4 worm cellular contexts compared by ENCODE assay signal in genomic region chrIII:3502215-3502838, ce11.
TF ChIP-seq lines count a peak whose summit lies in the region.

M01F1.8 (minus strand) TSS chrIII:3502549.

TF ChIP-seq in whole organism, L3 larva, 47 proteins besides CTCF, POLR2A, EP300 and RAD21:
- peak; percentile 18 for TF ChIP-seq nhr-77 (tag; optimal IDR thresholded peaks at IDR 0.05; lab: Kevin White, UChicago)
- TF ChIP-seq nhr-25 (tag; optimal IDR thresholded peaks at IDR 0.05; lab: Kevin White, UChicago): no peak
- TF ChIP-seq ceh-16 (tag; optimal IDR thresholded peaks at IDR 0.05; lab: Kevin White, UChicago): no peak

TF ChIP-seq in whole organism, L4 larva, 104 proteins besides CTCF, POLR2A, EP300 and RAD21:
- no peak for TF ChIP-seq php-3 (GFP tag; IDR thresholded peaks at IDR 0.05; lab: Robert Waterston, UW)
- 0 out of 2 replicates have a peak, but pooled peaks have one; percentile 23 for TF ChIP-seq daf-19 (GFP tag; conservative IDR thresholded peaks at IDR 0.05; lab: Robert Waterston, UW)
- peak; percentile 61 for TF ChIP-seq lin-38 (GFP tag; IDR thresholded peaks at IDR 0.05; lab: Robert Waterston, UW)
- TF ChIP-seq daf-16 (GFP tag; optimal IDR thresholded peaks at IDR 0.05; lab: Kevin White, UChicago): peak in 1 of 2 experiments; percentile 11
- TF ChIP-seq daf-16 (tag; optimal IDR thresholded peaks at IDR 0.05; lab: Kevin White, UChicago): peak; percentile 3
- peak; percentile 29; the same call in 1 of the 2 replicates for TF ChIP-seq snpc-1.2 (GFP tag; IDR thresholded peaks at IDR 0.05; lab: Robert Waterston, UW)
- TF ChIP-seq R02D3.7 (tag; optimal IDR thresholded peaks at IDR 0.05; lab: Kevin White, UChicago): no peak
- TF ChIP-seq unc-62 (GFP tag; optimal IDR thresholded peaks at IDR 0.05 in 1 of 2; lab: Kevin White, UChicago): peak in 1 of 2 experiments; percentile 77
- TF ChIP-seq unc-62 (tag; optimal IDR thresholded peaks at IDR 0.05; lab: Kevin White, UChicago): no peak
- no peak for TF ChIP-seq zfp-3 (GFP tag; conservative IDR thresholded peaks at IDR 0.05; lab: Robert Waterston, UW)
- TF ChIP-seq F49E8.2 (tag; optimal IDR thresholded peaks at IDR 0.05; lab: Kevin White, UChicago; ENCODE audit: borderline replicate concordance): peak; percentile 46
- peak; percentile 54 for TF ChIP-seq F10B5.3 (tag; optimal IDR thresholded peaks at IDR 0.05; lab: Kevin White, UChicago)
- TF ChIP-seq Y105C5A.15 (GFP tag; IDR thresholded peaks at IDR 0.05; lab: Robert Waterston, UW): 0 out of 2 replicates have a peak, but pooled peaks have one; percentile 28

TF ChIP-seq in whole organism, early embryonic, 17 proteins besides CTCF, POLR2A, EP300 and RAD21:
- TF ChIP-seq pes-1 (GFP tag; IDR thresholded peaks at IDR 0.05; lab: Robert Waterston, UW) (no peak), ama-1 (optimal IDR thresholded peaks at IDR 0.05; lab: Kevin White, UChicago) (peak; percentile 53)
TF ChIP-seq in whole organism, early embryonic: peak in this region for 1.

TF ChIP-seq in whole organism, young adult, 124 proteins besides CTCF, POLR2A, EP300 and RAD21:
- TF ChIP-seq B0336.3 (GFP tag; IDR thresholded peaks at IDR 0.05; lab: Robert Waterston, UW) (peak; percentile 20; the same call in 1 of the 2 replicates), tbp1 (GFP tag; optimal IDR thresholded peaks at IDR 0.05; lab: Kevin White, UChicago) (peak; percentile 27), Y53G8AR.9 (GFP tag; conservative IDR thresholded peaks at IDR 0.05; lab: Robert Waterston, UW) (0 out of 2 replicates have a peak, but pooled peaks have one; percentile 16), ceh-27 (GFP tag; optimal IDR thresholded peaks at IDR 0.05; lab: Kevin White, UChicago) (no peak), nhr-179 (tag; optimal IDR thresholded peaks at IDR 0.05; lab: Kevin White, UChicago) (no peak), snpc-1.3 (tag; optimal IDR thresholded peaks at IDR 0.05; lab: Kevin White, UChicago; ENCODE audit: insufficient read depth) (peak; percentile 33), ztf-3 (GFP tag; optimal IDR thresholded peaks at IDR 0.05; lab: Kevin White, UChicago) (no peak), madf-6 (GFP tag; IDR thresholded peaks at IDR 0.05; lab: Robert Waterston, UW) (peak; percentile 48), zim-3 (tag; optimal IDR thresholded peaks at IDR 0.05; lab: Kevin White, UChicago) (no peak), hrde-1 (tag; optimal IDR thresholded peaks at IDR 0.05; lab: Kevin White, UChicago; ENCODE audit: borderline replicate concordance) (peak; percentile 63), Y56A3A.18 (GFP tag; IDR thresholded peaks at IDR 0.05; lab: Robert Waterston, UW) (0 out of 2 replicates have a peak, but pooled peaks have one; percentile 26), him-1 (tag; optimal IDR thresholded peaks at IDR 0.05; lab: Kevin White, UChicago) (peak; percentile 52), lsl-1 (GFP tag; optimal IDR thresholded peaks at IDR 0.05; lab: Kevin White, UChicago) (peak; percentile 28), hsf-1 (GFP tag; IDR thresholded peaks at IDR 0.05; lab: Robert Waterston, UW) (0 out of 2 replicates have a peak, but pooled peaks have one; percentile 56), nhr-90 (tag; optimal IDR thresholded peaks at IDR 0.05; lab: Kevin White, UChicago) (no peak), nfya-2 (GFP tag; IDR thresholded peaks at IDR 0.05; lab: Robert Waterston, UW) (0 out of 2 replicates have a peak, but pooled peaks have one; percentile 54), lin-54 (GFP tag; optimal IDR thresholded peaks at IDR 0.05; lab: Kevin White, UChicago) (peak; percentile 62), ceh-79 (tag; optimal IDR thresholded peaks at IDR 0.05; lab: Kevin White, UChicago) (no peak), ztf-18 (tag; optimal IDR thresholded peaks at IDR 0.05; lab: Kevin White, UChicago) (peak; percentile 19), unc-130 (GFP tag; optimal IDR thresholded peaks at IDR 0.05; lab: Kevin White, UChicago) (peak; percentile 61), nfya-1 (tag; optimal IDR thresholded peaks at IDR 0.05; lab: Kevin White, UChicago; ENCODE audit: borderline replicate concordance, insufficient read depth) (no peak), T26A5.8 (tag; optimal IDR thresholded peaks at IDR 0.05; lab: Kevin White, UChicago) (peak; percentile 25), lin-35 (GFP tag; optimal IDR thresholded peaks at IDR 0.05; lab: Kevin White, UChicago) (peak in 1 of 3 experiments; percentile 40), ama-1 (optimal IDR thresholded peaks at IDR 0.05; lab: Kevin White, UChicago) (no peak), ama-1 (GFP tag; optimal IDR thresholded peaks at IDR 0.05; lab: Kevin White, UChicago) (peak in 1 of 2 experiments; percentile 45), nhr-27 (tag; optimal IDR thresholded peaks at IDR 0.05; lab: Kevin White, UChicago) (peak; percentile 66), F33H1.4 (GFP tag; IDR thresholded peaks at IDR 0.05; lab: Robert Waterston, UW) (peak; percentile 22; the same call in 1 of the 2 replicates), madf-10 (tag; optimal IDR thresholded peaks at IDR 0.05; lab: Kevin White, UChicago) (no peak), ceh-100 (GFP tag; IDR thresholded peaks at IDR 0.05; lab: Robert Waterston, UW) (0 out of 2 replicates have a peak, but pooled peaks have one; percentile 17), tlf-1 (GFP tag; optimal IDR thresholded peaks at IDR 0.05; lab: Kevin White, UChicago) (peak; percentile 2), die-1 (tag; optimal IDR thresholded peaks at IDR 0.05; lab: Kevin White, UChicago) (no peak), cebp-2 (GFP tag; IDR thresholded peaks at IDR 0.05; lab: Robert Waterston, UW) (no peak), rpc-1 (optimal IDR thresholded peaks at IDR 0.05; lab: Kevin White, UChicago) (no peak), rpc-1 (tag; optimal IDR thresholded peaks at IDR 0.05; lab: Kevin White, UChicago) (no peak)
